Fruit fly (Drosophila melanogaster): Measurements from ENCODE around the gene CG32276.
A peak's percentile ranks its signal among the peaks of the same experiment; 100 is the strongest.

Gene CG32276

dm6 chr3L:3206263-3206662 lies 7.4 kb upstream of the CG32276 start, which contains the start of gene CG33160:
TSS of gene CG33160 (minus strand) at chr3L:3206363.
- TF ChIP-seq insv (optimal IDR thresholded peaks at IDR 0.05) (no peak), psq (optimal IDR thresholded peaks at IDR 0.05) (no peak), Sin3A (optimal IDR thresholded peaks at IDR 0.05) (no peak), Myc (optimal IDR thresholded peaks at IDR 0.05) (no peak), ttk (optimal IDR thresholded peaks at IDR 0.05) (no peak), h (optimal IDR thresholded peaks at IDR 0.05) (no peak)

- TF ChIP-seq Myc (optimal IDR thresholded peaks at IDR 0.05), result no peak
- no peak for TF ChIP-seq h (optimal IDR thresholded peaks at IDR 0.05)
Observed at dm6 chr3L:3205349-3205748, 6.5 kb upstream of the CG32276 start, which contains the start of gene CG32277. TSS of gene CG32277 (minus strand) at chr3L:3205449.

- TF ChIP-seq psq (optimal IDR thresholded peaks at IDR 0.05) (no peak), ttk (optimal IDR thresholded peaks at IDR 0.05) (no peak), insv (optimal IDR thresholded peaks at IDR 0.05) (no peak), h (optimal IDR thresholded peaks at IDR 0.05) (no peak), Sin3A (optimal IDR thresholded peaks at IDR 0.05) (no peak), Myc (optimal IDR thresholded peaks at IDR 0.05) (no peak)
Observed at dm6 chr3L:3204348-3204747, 5.5 kb upstream of the CG32276 start, which contains the start of gene CG33159. TSS of gene CG33159 (minus strand) at chr3L:3204448.

dm6 chr3L:3203062-3203461 lies 4.2 kb upstream of the CG32276 start, which contains the start of gene CG32271:
TSS of gene CG32271 (minus strand) at chr3L:3203162.
- no peak for TF ChIP-seq ttk (optimal IDR thresholded peaks at IDR 0.05)
- TF ChIP-seq Sin3A (optimal IDR thresholded peaks at IDR 0.05), result no peak
- no peak for TF ChIP-seq Myc (optimal IDR thresholded peaks at IDR 0.05)
- no peak for TF ChIP-seq h (optimal IDR thresholded peaks at IDR 0.05)
- TF ChIP-seq insv (optimal IDR thresholded peaks at IDR 0.05), result no peak

dm6 chr3L:3197464-3197863 lies 1.4 kb downstream of the CG32276 start, which contains the start of gene CG14966:
TSS of gene CG14966 (minus strand) at chr3L:3197631.
- no peak for TF ChIP-seq insv (optimal IDR thresholded peaks at IDR 0.05)
- TF ChIP-seq h (optimal IDR thresholded peaks at IDR 0.05), result no peak
- no peak for TF ChIP-seq Sin3A (optimal IDR thresholded peaks at IDR 0.05)
- TF ChIP-seq Myc (optimal IDR thresholded peaks at IDR 0.05), result no peak
- no peak for TF ChIP-seq ttk (optimal IDR thresholded peaks at IDR 0.05)
- no peak for TF ChIP-seq psq (optimal IDR thresholded peaks at IDR 0.05)

dm6 chr3L:3194059-3194458 lies 4.8 kb downstream of the CG32276 start:
- no peak for TF ChIP-seq h (optimal IDR thresholded peaks at IDR 0.05)
- no peak for TF ChIP-seq insv (optimal IDR thresholded peaks at IDR 0.05)
- TF ChIP-seq Myc (optimal IDR thresholded peaks at IDR 0.05), result no peak
- TF ChIP-seq ttk (optimal IDR thresholded peaks at IDR 0.05), result no peak
- no peak for TF ChIP-seq Sin3A (optimal IDR thresholded peaks at IDR 0.05)
- no peak for TF ChIP-seq psq (optimal IDR thresholded peaks at IDR 0.05)

- TF ChIP-seq Myc (optimal IDR thresholded peaks at IDR 0.05) (no peak), psq (optimal IDR thresholded peaks at IDR 0.05) (no peak), h (optimal IDR thresholded peaks at IDR 0.05) (no peak), Sin3A (optimal IDR thresholded peaks at IDR 0.05) (no peak), ttk (optimal IDR thresholded peaks at IDR 0.05) (no peak), insv (optimal IDR thresholded peaks at IDR 0.05) (peak; percentile 70)
Observed at dm6 chr3L:3192912-3193311, 5.9 kb downstream of the CG32276 start, which contains the start of gene Hsp83. TSS of gene Hsp83 (plus strand) at chr3L:3192969.

- TF ChIP-seq insv (optimal IDR thresholded peaks at IDR 0.05), result no peak
- TF ChIP-seq h (optimal IDR thresholded peaks at IDR 0.05), result no peak
- no peak for TF ChIP-seq ttk (optimal IDR thresholded peaks at IDR 0.05)
- TF ChIP-seq Myc (optimal IDR thresholded peaks at IDR 0.05), result no peak
- TF ChIP-seq psq (optimal IDR thresholded peaks at IDR 0.05), result no peak
- no peak for TF ChIP-seq Sin3A (optimal IDR thresholded peaks at IDR 0.05)
Observed at dm6 chr3L:3192333-3192894, 6.4 kb downstream of the CG32276 start, which contains the start of gene CG14965. TSS of gene CG14965 (minus strand) at chr3L:3192491.

dm6 chr3L:3189647-3190046 lies 9.2 kb downstream of the CG32276 start, which contains the start of the genes CG42525 and CG14958:
TSS of gene CG42525 (minus strand) at chr3L:3189747.
TSS of gene CG14958 (plus strand) at chr3L:3189978.
- no peak for TF ChIP-seq psq (optimal IDR thresholded peaks at IDR 0.05)

- TF ChIP-seq psq (optimal IDR thresholded peaks at IDR 0.05) (no peak), ttk (optimal IDR thresholded peaks at IDR 0.05) (no peak), insv (optimal IDR thresholded peaks at IDR 0.05) (no peak), h (optimal IDR thresholded peaks at IDR 0.05) (no peak), Sin3A (optimal IDR thresholded peaks at IDR 0.05) (no peak), Myc (optimal IDR thresholded peaks at IDR 0.05) (no peak)
Observed at dm6 chr3L:3187263-3187662, 11.6 kb downstream of the CG32276 start, which contains the start of gene CG14957. TSS of gene CG14957 (plus strand) at chr3L:3187563.

- TF ChIP-seq psq (optimal IDR thresholded peaks at IDR 0.05), result no peak
Observed at dm6 chr3L:3186364-3186763, 12.5 kb downstream of the CG32276 start, which contains the start of gene CG32284. TSS of gene CG32284 (plus strand) at chr3L:3186664.

dm6 chr3L:3184104-3184503 lies 14.7 kb downstream of the CG32276 start, which contains the start of gene CG42494:
TSS of gene CG42494 (plus strand) at chr3L:3184404.
- TF ChIP-seq ttk (optimal IDR thresholded peaks at IDR 0.05), result no peak
- TF ChIP-seq Sin3A (optimal IDR thresholded peaks at IDR 0.05), result no peak
- no peak for TF ChIP-seq Myc (optimal IDR thresholded peaks at IDR 0.05)
- TF ChIP-seq insv (optimal IDR thresholded peaks at IDR 0.05), result no peak
- TF ChIP-seq h (optimal IDR thresholded peaks at IDR 0.05), result no peak
- TF ChIP-seq psq (optimal IDR thresholded peaks at IDR 0.05), result no peak

dm6 chr3L:3179474-3179873 lies 19.4 kb downstream of the CG32276 start:
- TF ChIP-seq Myc (optimal IDR thresholded peaks at IDR 0.05) (no peak), insv (optimal IDR thresholded peaks at IDR 0.05) (no peak), psq (optimal IDR thresholded peaks at IDR 0.05) (no peak), ttk (optimal IDR thresholded peaks at IDR 0.05) (no peak), h (optimal IDR thresholded peaks at IDR 0.05) (no peak), Sin3A (optimal IDR thresholded peaks at IDR 0.05) (no peak)
